Worm (Caenorhabditis elegans) whole organism, late embryonic: ENCODE results near the gene ZC266.1.

ENCODE experiments used
- C38D4.7 ChIP-seq: fragments of 200-800 bp; sonication (Bioruptor generic); optimal IDR thresholded peaks from 2 replicates; lab custom pipeline; 2018; ENCODE audit warnings: mild to moderate bottlenecking, missing genetic modification characterization, moderate library complexity, missing compliant biosample characterization
- K09A11.1 ChIP-seq: sonication (generic microtip); optimal IDR thresholded peaks from 2 replicates; lab custom pipeline; 2017; ENCODE audit warnings: antibody characterized with exemption, mild to moderate bottlenecking, missing genetic modification characterization, missing compliant biosample characterization; ENCODE audit not compliant: insufficient read depth
- T23F11.4 ChIP-seq: fragments of 200-800 bp; sonication (Bioruptor generic); optimal IDR thresholded peaks from 2 replicates; lab custom pipeline; 2018; ENCODE audit warnings: mild to moderate bottlenecking, missing genetic modification characterization, missing compliant biosample characterization
- ahr-1 ChIP-seq: sonication (generic microtip); optimal IDR thresholded peaks from 2 replicates; lab custom pipeline; 2016; ENCODE audit warnings: missing genetic modification characterization, missing compliant biosample characterization
- ama-1 ChIP-seq: fragments of 150-350 bp; optimal IDR thresholded peaks from 2 replicates; lab custom pipeline; 2014
- ceh-14 ChIP-seq: sonication (generic microtip); optimal IDR thresholded peaks from 2 replicates; lab custom pipeline; 2016; ENCODE audit warnings: missing genotype, missing genetic modification characterization, missing compliant biosample characterization
- ceh-18 ChIP-seq: sonication (generic microtip); optimal IDR thresholded peaks from 2 replicates; lab custom pipeline; 2016; ENCODE audit warnings: missing genetic modification characterization, missing compliant biosample characterization
- ceh-19 ChIP-seq: fragments of 200-800 bp; sonication (Bioruptor generic); optimal IDR thresholded peaks from 2 replicates; lab custom pipeline; 2018; ENCODE audit warnings: mild to moderate bottlenecking, missing genetic modification characterization, missing compliant biosample characterization
- ceh-2 ChIP-seq: sonication (generic microtip); optimal IDR thresholded peaks from 2 replicates; lab custom pipeline; 2016; ENCODE audit warnings: missing genotype, missing genetic modification characterization, missing compliant biosample characterization
- ceh-22 ChIP-seq: sonication (generic microtip); optimal IDR thresholded peaks from 2 replicates; lab custom pipeline; 2017; ENCODE audit warnings: missing biosample characterization, missing genetic modification characterization
- ceh-30 ChIP-seq: fragments of 150-350 bp; optimal IDR thresholded peaks from 2 replicates; lab custom pipeline; 2014; ENCODE audit warnings: missing biosample characterization, missing genetic modification characterization
- ceh-31 ChIP-seq: sonication (generic microtip); optimal IDR thresholded peaks from 2 replicates; lab custom pipeline; 2016; ENCODE audit warnings: missing genetic modification characterization, missing compliant biosample characterization
- ceh-34 ChIP-seq: sonication (generic microtip); optimal IDR thresholded peaks from 2 replicates; lab custom pipeline; 2016; ENCODE audit warnings: mild to moderate bottlenecking, missing genetic modification characterization, missing compliant biosample characterization
- ceh-45 ChIP-seq: fragments of 200-800 bp; sonication (Bioruptor generic); IDR thresholded peaks from 2 replicates; pipeline ENCODE4 v1.3.6; 2022; ENCODE audit warnings: missing genetic modification reagents, missing genetic modification characterization, missing compliant biosample characterization
- ceh-48 ChIP-seq: sonication (generic microtip); optimal IDR thresholded peaks from 2 replicates; lab custom pipeline; 2016; ENCODE audit warnings: missing genetic modification characterization, inconsistent platforms, missing compliant biosample characterization
- ceh-9 ChIP-seq: sonication (generic microtip); optimal IDR thresholded peaks from 2 replicates; lab custom pipeline; 2016; ENCODE audit warnings: mild to moderate bottlenecking, missing genetic modification characterization, inconsistent platforms, missing compliant biosample characterization
- che-1 ChIP-seq: sonication (generic microtip); optimal IDR thresholded peaks from 2 replicates; lab custom pipeline; 2016; ENCODE audit warnings: mild to moderate bottlenecking, missing genetic modification characterization, missing compliant biosample characterization
- dmd-4 ChIP-seq: sonication (generic microtip); optimal IDR thresholded peaks from 2 replicates; lab custom pipeline; 2016; ENCODE audit warnings: borderline replicate concordance, missing genetic modification characterization, missing compliant biosample characterization
- dve-1 ChIP-seq: sonication (generic microtip); optimal IDR thresholded peaks from 2 replicates; lab custom pipeline; 2017; ENCODE audit warnings: antibody characterized with exemption, mild to moderate bottlenecking, missing genetic modification characterization, missing compliant biosample characterization
- elt-4 ChIP-seq: sonication (generic microtip); optimal IDR thresholded peaks from 2 replicates; lab custom pipeline; 2016; ENCODE audit warnings: missing genetic modification characterization, missing compliant biosample characterization
- eyg-1 ChIP-seq: sonication (generic microtip); optimal IDR thresholded peaks from 2 replicates; lab custom pipeline; 2016; ENCODE audit warnings: missing genotype, missing genetic modification characterization, missing compliant biosample characterization
- fax-1 ChIP-seq: sonication (generic microtip); optimal IDR thresholded peaks from 2 replicates; lab custom pipeline; 2016; ENCODE audit warnings: missing genotype, missing genetic modification characterization, missing compliant biosample characterization
- hlh-15 ChIP-seq: sonication (generic microtip); optimal IDR thresholded peaks from 2 replicates; lab custom pipeline; 2016; ENCODE audit warnings: missing genetic modification characterization, missing compliant biosample characterization
- hlh-6 ChIP-seq: sonication (generic microtip); optimal IDR thresholded peaks from 2 replicates; lab custom pipeline; 2016; ENCODE audit warnings: missing genotype, missing genetic modification characterization, missing compliant biosample characterization
- hlh-8 ChIP-seq: sonication (generic microtip); optimal IDR thresholded peaks from 2 replicates; lab custom pipeline; 2016; ENCODE audit warnings: missing genotype, missing genetic modification characterization, missing compliant biosample characterization
- lin-11 ChIP-seq: fragments of 200-800 bp; sonication (Bioruptor generic); optimal IDR thresholded peaks from 2 replicates; lab custom pipeline; 2018; ENCODE audit warnings: mild to moderate bottlenecking, missing genetic modification characterization, missing compliant biosample characterization
- nfya-1 ChIP-seq: sonication (generic microtip); optimal IDR thresholded peaks from 2 replicates; lab custom pipeline; 2017; ENCODE audit warnings: missing genetic modification characterization, mild to moderate bottlenecking, missing compliant biosample characterization, antibody characterized with exemption, moderate library complexity
- nhr-11 ChIP-seq: fragments of 150-350 bp; optimal IDR thresholded peaks from 2 replicates; lab custom pipeline; 2014; ENCODE audit warnings: missing biosample characterization, missing genetic modification characterization
- nhr-232 ChIP-seq: sonication (generic microtip); optimal IDR thresholded peaks from 2 replicates; lab custom pipeline; 2016; ENCODE audit warnings: missing genetic modification characterization, missing compliant biosample characterization
- odd-2 ChIP-seq: sonication (generic microtip); optimal IDR thresholded peaks from 2 replicates; lab custom pipeline; 2017; ENCODE audit warnings: antibody characterized with exemption, mild to moderate bottlenecking, missing genetic modification characterization, missing compliant biosample characterization
- pag-3 ChIP-seq: sonication (generic microtip); optimal IDR thresholded peaks from 2 replicates; lab custom pipeline; 2016; ENCODE audit warnings: missing compliant biosample characterization, missing genetic modification characterization, borderline replicate concordance
- pat-9 ChIP-seq: fragments of 200-800 bp; sonication (Bioruptor generic); optimal IDR thresholded peaks from 2 replicates; lab custom pipeline; 2018; ENCODE audit warnings: mild to moderate bottlenecking, missing genetic modification characterization, moderate library complexity, missing compliant biosample characterization
- pax-1 ChIP-seq: fragments of 150-350 bp; optimal IDR thresholded peaks from 2 replicates; lab custom pipeline; 2014; ENCODE audit warnings: missing biosample characterization, missing genetic modification characterization
- pha-2 ChIP-seq: sonication (generic microtip); optimal IDR thresholded peaks from 2 replicates; lab custom pipeline; 2017; ENCODE audit warnings: mild to moderate bottlenecking, missing genetic modification characterization, missing compliant biosample characterization
- pha-4 ChIP-seq: fragments of 150-350 bp; optimal IDR thresholded peaks from 2 replicates; lab custom pipeline; 2018; ENCODE audit warnings: missing biosample characterization, missing genetic modification reagents, missing genetic modification characterization
- pqm-1 ChIP-seq: sonication (generic microtip); optimal IDR thresholded peaks from 2 replicates; lab custom pipeline; 2016; ENCODE audit warnings: missing genetic modification characterization, missing compliant biosample characterization
- pros-1 ChIP-seq: fragments of 150-350 bp; optimal IDR thresholded peaks from 2 replicates; lab custom pipeline; 2014; ENCODE audit warnings: missing biosample characterization, missing genetic modification reagents, missing genetic modification characterization
- rnt-1 ChIP-seq: sonication (generic microtip); optimal IDR thresholded peaks from 2 replicates; lab custom pipeline; 2016; ENCODE audit warnings: missing genetic modification characterization, missing compliant biosample characterization
- sdc-2 ChIP-seq: sonication (generic microtip); optimal IDR thresholded peaks from 2 replicates; lab custom pipeline; 2016; ENCODE audit warnings: missing genotype, missing genetic modification characterization, missing compliant biosample characterization
- sox-2 ChIP-seq: fragments of 200-800 bp; sonication (Bioruptor generic); IDR thresholded peaks from 2 replicates; pipeline ENCODE4 v1.3.6; 2022; ENCODE audit warnings: missing genetic modification reagents, missing genetic modification characterization, missing compliant biosample characterization
- syd-9 ChIP-seq: sonication (generic microtip); optimal IDR thresholded peaks from 2 replicates; lab custom pipeline; 2016; ENCODE audit warnings: mild to moderate bottlenecking, missing genetic modification characterization, moderate library complexity, missing compliant biosample characterization
- ttx-3 ChIP-seq: sonication (generic microtip); optimal IDR thresholded peaks from 2 replicates; lab custom pipeline; 2016; ENCODE audit warnings: missing genetic modification reagents, missing genetic modification characterization, missing compliant biosample characterization
- unc-3 ChIP-seq, 2 experiments: fragments of 200-800 bp in 1 of 2; sonication (Bioruptor generic) in 1 of 2; sonication (generic microtip) in 1 of 2; conservative IDR thresholded peaks in 1 of 2; optimal IDR thresholded peaks in 1 of 2; 2 replicates each; pipeline versions ENCODE4 v1.3.6 to Lab custom; 2016 to 2022; ENCODE audit warnings: missing compliant biosample characterization in 2 of 2, missing genetic modification characterization in 2 of 2, missing genetic modification reagents in 1 of 2
- unc-42 ChIP-seq: sonication (generic microtip); optimal IDR thresholded peaks from 2 replicates; lab custom pipeline; 2016; ENCODE audit warnings: missing genotype, missing genetic modification characterization, missing compliant biosample characterization
- unc-86 ChIP-seq: sonication (generic microtip); optimal IDR thresholded peaks from 2 replicates; lab custom pipeline; 2016; ENCODE audit warnings: missing genetic modification characterization, missing compliant biosample characterization
- zip-5 ChIP-seq: sonication (generic microtip); optimal IDR thresholded peaks from 2 replicates; lab custom pipeline; 2016; ENCODE audit warnings: missing genetic modification characterization, missing compliant biosample characterization
- ztf-16 ChIP-seq: sonication (generic microtip); optimal IDR thresholded peaks from 2 replicates; lab custom pipeline; 2017; ENCODE audit warnings: missing genetic modification characterization, missing compliant biosample characterization

Gene ZC266.1

DNA sequence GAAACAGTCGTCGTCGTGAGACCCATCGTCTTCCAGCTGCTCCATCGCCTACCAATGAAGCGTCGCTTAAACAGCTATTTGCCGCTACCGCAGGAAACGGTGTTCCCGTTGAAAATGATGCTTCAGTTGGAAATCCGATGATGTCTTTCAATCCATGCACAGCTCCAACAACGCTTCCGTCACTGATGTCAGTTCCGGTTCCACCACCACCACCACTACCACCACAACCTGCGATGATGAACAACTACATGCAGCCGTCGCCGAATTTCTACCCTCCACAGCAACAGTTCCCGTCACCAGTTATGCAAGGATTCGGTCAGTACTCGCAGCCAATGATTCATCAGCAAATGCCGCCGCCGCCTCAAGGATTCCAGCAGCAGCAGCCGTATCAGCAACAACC lies 33.9 kb upstream of the ZC266.1 start:
- TF ChIP-seq ceh-45 (GFP tag; lab: Robert Waterston, UW) (no peak), ama-1 (lab: Kevin White, UChicago) (no peak), pha-4 (tag; lab: Kevin White, UChicago) (no peak), che-1 (tag; lab: Kevin White, UChicago) (no peak), odd-2 (tag; lab: Kevin White, UChicago) (no peak), pax-1 (no peak), ceh-9 (tag; lab: Kevin White, UChicago) (no peak), dve-1 (tag; lab: Kevin White, UChicago) (no peak), pag-3 (tag; lab: Kevin White, UChicago) (no peak), pqm-1 (no peak), pha-2 (tag; lab: Kevin White, UChicago) (no peak), hlh-8 (no peak), ttx-3 (tag; lab: Kevin White, UChicago) (no peak), ceh-30 (tag; lab: Kevin White, UChicago) (no peak), dmd-4 (tag; lab: Kevin White, UChicago) (no peak), K09A11.1 (tag; lab: Kevin White, UChicago) (no peak), unc-3 (GFP tag; conservative IDR thresholded peaks at IDR 0.05; lab: Robert Waterston, UW) (no peak), unc-3 (tag; optimal IDR thresholded peaks at IDR 0.05; lab: Kevin White, UChicago) (no peak)

DNA sequence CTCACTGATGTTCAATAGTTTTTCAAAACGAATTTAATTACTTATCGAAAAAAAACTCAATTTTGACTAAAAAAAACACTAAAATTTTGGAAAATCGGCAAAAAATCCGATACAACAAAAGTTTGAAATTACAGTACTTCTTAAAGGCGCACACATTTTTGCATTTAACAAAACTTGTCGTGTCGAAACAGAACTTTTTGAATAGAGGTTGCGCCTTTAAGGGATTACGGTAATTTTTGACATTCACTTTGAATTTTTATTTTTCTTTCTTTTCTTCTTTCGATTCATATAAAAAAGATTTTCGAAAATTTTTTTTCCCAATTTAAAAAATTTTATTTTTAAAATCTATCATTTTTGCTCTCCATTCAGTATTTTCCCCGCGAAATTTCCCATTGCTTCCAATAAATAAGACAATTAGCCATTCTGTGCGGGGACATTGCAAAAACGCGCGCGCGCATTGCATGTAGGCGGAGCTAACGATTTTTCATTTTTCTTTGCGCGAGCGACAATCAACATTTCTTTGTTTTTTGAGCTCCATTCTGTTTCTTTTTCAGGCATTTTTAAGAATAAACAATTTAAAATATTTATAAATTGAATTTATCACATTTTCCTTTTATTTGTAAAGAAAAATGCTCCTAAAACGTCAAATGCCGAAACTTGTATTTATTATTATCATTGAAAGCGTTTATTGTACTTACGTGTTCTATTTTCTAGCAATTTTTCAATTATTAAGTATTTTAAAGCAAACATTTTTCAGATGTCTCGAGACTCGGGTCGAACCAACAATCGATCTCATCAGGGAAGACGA lies 31.3 kb upstream of the ZC266.1 start, which contains the start of gene F39G3.3:
F39G3.3 (plus strand) TSS at position 758 of the 808 bp plus-strand sequence.
- TF ChIP-seq pax-1: peak; percentile 25
- peak; percentile 91 for TF ChIP-seq ceh-2 (tag; lab: Kevin White, UChicago)
- TF ChIP-seq ceh-18 (tag; lab: Kevin White, UChicago): peak; percentile 58
- peak; percentile 90 for TF ChIP-seq odd-2 (tag; lab: Kevin White, UChicago)
- peak; percentile 88 for TF ChIP-seq ceh-19 (GFP tag; lab: Kevin White, UChicago)
- TF ChIP-seq nfya-1 (tag; lab: Kevin White, UChicago): peak; percentile 89
- no peak for TF ChIP-seq pros-1 (tag; lab: Kevin White, UChicago)
- TF ChIP-seq che-1 (tag; lab: Kevin White, UChicago): peak; percentile 77
- no peak for TF ChIP-seq pqm-1
- TF ChIP-seq elt-4 (tag; lab: Kevin White, UChicago): no peak
- peak; percentile 97 for TF ChIP-seq ceh-14
- TF ChIP-seq unc-3 (GFP tag; conservative IDR thresholded peaks at IDR 0.05; lab: Robert Waterston, UW): no peak; the same call in 1 of the 2 replicates
- peak; percentile 87 for TF ChIP-seq unc-3 (tag; optimal IDR thresholded peaks at IDR 0.05; lab: Kevin White, UChicago)
- no peak for TF ChIP-seq nhr-11
- no peak for TF ChIP-seq ceh-22 (tag; lab: Kevin White, UChicago)
- peak; percentile 75 for TF ChIP-seq eyg-1 (tag; lab: Kevin White, UChicago)
- peak; percentile 78 for TF ChIP-seq lin-11
- peak; percentile 55 for TF ChIP-seq pat-9 (tag; lab: Kevin White, UChicago)
- TF ChIP-seq ahr-1 (tag; lab: Kevin White, UChicago): peak; percentile 78
- TF ChIP-seq ceh-31 (tag; lab: Kevin White, UChicago): peak; percentile 89
- peak; percentile 70 for TF ChIP-seq dmd-4 (tag; lab: Kevin White, UChicago)
- TF ChIP-seq ama-1 (lab: Kevin White, UChicago): no peak
- peak; percentile 79 for TF ChIP-seq hlh-15 (tag; lab: Kevin White, UChicago)
- TF ChIP-seq T23F11.4 (GFP tag; lab: Kevin White, UChicago): peak; percentile 65
- no peak for TF ChIP-seq dve-1 (tag; lab: Kevin White, UChicago)
- TF ChIP-seq unc-42 (tag; lab: Kevin White, UChicago): peak; percentile 92
- peak; percentile 74 for TF ChIP-seq ztf-16 (tag; lab: Kevin White, UChicago)
- peak; percentile 91 for TF ChIP-seq ttx-3 (tag; lab: Kevin White, UChicago)
- peak; percentile 83 for TF ChIP-seq C38D4.7 (GFP tag; lab: Kevin White, UChicago)
- peak; percentile 88 for TF ChIP-seq pha-2 (tag; lab: Kevin White, UChicago)
- peak; percentile 77 for TF ChIP-seq syd-9
- peak; percentile 76 for TF ChIP-seq hlh-6 (tag; lab: Kevin White, UChicago)
- TF ChIP-seq sdc-2 (tag; lab: Kevin White, UChicago): peak; percentile 67
- peak; percentile 82 for TF ChIP-seq rnt-1 (tag; lab: Kevin White, UChicago)
- TF ChIP-seq sox-2: peak; percentile 82
- peak; percentile 92 for TF ChIP-seq fax-1 (tag; lab: Kevin White, UChicago)
- TF ChIP-seq nhr-232 (tag; lab: Kevin White, UChicago): peak; percentile 69
- TF ChIP-seq ceh-34 (tag; lab: Kevin White, UChicago): peak; percentile 86
- peak; percentile 88 for TF ChIP-seq ceh-48 (tag; lab: Kevin White, UChicago)
- peak; percentile 86 for TF ChIP-seq zip-5 (tag; lab: Kevin White, UChicago)
- peak; percentile 93 for TF ChIP-seq unc-86 (tag; lab: Kevin White, UChicago)
